Worm (Caenorhabditis elegans) whole organism, late embryonic: ENCODE measurements around the gene inso-1.
A peak's percentile ranks its signal among the peaks of the same experiment; 100 is the strongest.

Source experiments
- C08G9.2 ChIP-seq: sonication (generic microtip); optimal IDR thresholded peaks from 2 replicates; lab custom pipeline; 2016; ENCODE audit warnings: mild to moderate bottlenecking, missing genetic modification characterization, moderate library complexity, missing compliant biosample characterization
- F13H6.1 ChIP-seq: sonication (generic microtip); optimal IDR thresholded peaks from 2 replicates; lab custom pipeline; 2016; ENCODE audit warnings: missing genetic modification characterization, missing compliant biosample characterization
- K09A11.1 ChIP-seq: sonication (generic microtip); optimal IDR thresholded peaks from 2 replicates; lab custom pipeline; 2017; ENCODE audit warnings: antibody characterized with exemption, mild to moderate bottlenecking, missing genetic modification characterization, missing compliant biosample characterization; ENCODE audit not compliant: insufficient read depth
- T23F11.4 ChIP-seq: fragments of 200-800 bp; sonication (Bioruptor generic); optimal IDR thresholded peaks from 2 replicates; lab custom pipeline; 2018; ENCODE audit warnings: mild to moderate bottlenecking, missing genetic modification characterization, missing compliant biosample characterization
- ama-1 ChIP-seq: fragments of 150-350 bp; optimal IDR thresholded peaks from 2 replicates; lab custom pipeline; 2014
- ceh-24 ChIP-seq: sonication (generic microtip); optimal IDR thresholded peaks from 2 replicates; lab custom pipeline; 2016; ENCODE audit warnings: mild to moderate bottlenecking, missing genetic modification characterization, missing compliant biosample characterization
- ceh-45 ChIP-seq: fragments of 200-800 bp; sonication (Bioruptor generic); IDR thresholded peaks from 2 replicates; pipeline ENCODE4 v1.3.6; 2022; ENCODE audit warnings: missing genetic modification reagents, missing genetic modification characterization, missing compliant biosample characterization
- ceh-48 ChIP-seq: sonication (generic microtip); optimal IDR thresholded peaks from 2 replicates; lab custom pipeline; 2016; ENCODE audit warnings: missing genetic modification characterization, inconsistent platforms, missing compliant biosample characterization
- che-1 ChIP-seq: sonication (generic microtip); optimal IDR thresholded peaks from 2 replicates; lab custom pipeline; 2016; ENCODE audit warnings: mild to moderate bottlenecking, missing genetic modification characterization, missing compliant biosample characterization
- dve-1 ChIP-seq: sonication (generic microtip); optimal IDR thresholded peaks from 2 replicates; lab custom pipeline; 2017; ENCODE audit warnings: antibody characterized with exemption, mild to moderate bottlenecking, missing genetic modification characterization, missing compliant biosample characterization
- elt-2 ChIP-seq: sonication (generic microtip); optimal IDR thresholded peaks from 2 replicates; lab custom pipeline; 2016; ENCODE audit warnings: missing genetic modification reagents, missing genetic modification characterization, missing compliant biosample characterization
- ets-4 ChIP-seq: sonication (generic microtip); optimal IDR thresholded peaks from 2 replicates; lab custom pipeline; 2016; ENCODE audit warnings: missing genetic modification characterization, missing compliant biosample characterization
- fkh-10 ChIP-seq: fragments of 150-350 bp; optimal IDR thresholded peaks from 2 replicates; lab custom pipeline; 2014; ENCODE audit warnings: missing biosample characterization, missing genetic modification reagents, missing genetic modification characterization
- fkh-6 ChIP-seq: sonication (generic microtip); optimal IDR thresholded peaks from 2 replicates; lab custom pipeline; 2016; ENCODE audit warnings: missing genetic modification characterization, missing compliant biosample characterization
- hlh-15 ChIP-seq: sonication (generic microtip); optimal IDR thresholded peaks from 2 replicates; lab custom pipeline; 2016; ENCODE audit warnings: missing genetic modification characterization, missing compliant biosample characterization
- hlh-6 ChIP-seq: sonication (generic microtip); optimal IDR thresholded peaks from 2 replicates; lab custom pipeline; 2016; ENCODE audit warnings: missing genotype, missing genetic modification characterization, missing compliant biosample characterization
- lim-6 ChIP-seq: sonication (generic microtip); optimal IDR thresholded peaks from 2 replicates; lab custom pipeline; 2016; ENCODE audit warnings: missing genetic modification characterization, missing compliant biosample characterization
- madf-2 ChIP-seq: sonication (generic microtip); optimal IDR thresholded peaks from 2 replicates; lab custom pipeline; 2017; ENCODE audit warnings: missing genetic modification characterization, missing compliant biosample characterization
- nfya-1 ChIP-seq: sonication (generic microtip); optimal IDR thresholded peaks from 2 replicates; lab custom pipeline; 2017; ENCODE audit warnings: missing genetic modification characterization, mild to moderate bottlenecking, missing compliant biosample characterization, antibody characterized with exemption, moderate library complexity
- nhr-232 ChIP-seq: sonication (generic microtip); optimal IDR thresholded peaks from 2 replicates; lab custom pipeline; 2016; ENCODE audit warnings: missing genetic modification characterization, missing compliant biosample characterization
- npax-4 ChIP-seq: sonication (generic microtip); optimal IDR thresholded peaks from 2 replicates; lab custom pipeline; 2016; ENCODE audit warnings: missing genetic modification characterization, missing compliant biosample characterization
- pha-4 ChIP-seq: fragments of 150-350 bp; optimal IDR thresholded peaks from 2 replicates; lab custom pipeline; 2018; ENCODE audit warnings: missing biosample characterization, missing genetic modification reagents, missing genetic modification characterization
- sox-2 ChIP-seq: fragments of 200-800 bp; sonication (Bioruptor generic); IDR thresholded peaks from 2 replicates; pipeline ENCODE4 v1.3.6; 2022; ENCODE audit warnings: missing genetic modification reagents, missing genetic modification characterization, missing compliant biosample characterization
- sox-4 ChIP-seq: sonication (generic microtip); optimal IDR thresholded peaks from 2 replicates; lab custom pipeline; 2017; ENCODE audit warnings: mild to moderate bottlenecking, missing genetic modification characterization, inconsistent platforms, missing compliant biosample characterization
- tbx-7 ChIP-seq: sonication (generic microtip); optimal IDR thresholded peaks from 2 replicates; lab custom pipeline; 2016; ENCODE audit warnings: missing genotype, missing genetic modification characterization, missing compliant biosample characterization
- ttx-3 ChIP-seq: sonication (generic microtip); optimal IDR thresholded peaks from 2 replicates; lab custom pipeline; 2016; ENCODE audit warnings: missing genetic modification reagents, missing genetic modification characterization, missing compliant biosample characterization
- unc-3 ChIP-seq, 2 experiments: fragments of 200-800 bp in 1 of 2; sonication (Bioruptor generic) in 1 of 2; sonication (generic microtip) in 1 of 2; conservative IDR thresholded peaks in 1 of 2; optimal IDR thresholded peaks in 1 of 2; 2 replicates each; pipeline versions ENCODE4 v1.3.6 to Lab custom; 2016 to 2022; ENCODE audit warnings: missing compliant biosample characterization in 2 of 2, missing genetic modification characterization in 2 of 2, missing genetic modification reagents in 1 of 2
- unc-42 ChIP-seq: sonication (generic microtip); optimal IDR thresholded peaks from 2 replicates; lab custom pipeline; 2016; ENCODE audit warnings: missing genotype, missing genetic modification characterization, missing compliant biosample characterization
- unc-55 ChIP-seq: sonication (generic microtip); optimal IDR thresholded peaks from 2 replicates; lab custom pipeline; 2017; ENCODE audit warnings: missing biosample characterization, missing genetic modification reagents, missing genetic modification characterization
- zip-5 ChIP-seq: sonication (generic microtip); optimal IDR thresholded peaks from 2 replicates; lab custom pipeline; 2016; ENCODE audit warnings: missing genetic modification characterization, missing compliant biosample characterization
- ztf-16 ChIP-seq: sonication (generic microtip); optimal IDR thresholded peaks from 2 replicates; lab custom pipeline; 2017; ENCODE audit warnings: missing genetic modification characterization, missing compliant biosample characterization

Gene inso-1

ce11 chrX:1299849-1300248 lies at the start of gene inso-1:
Gene inso-1 (plus strand): TSS chrX:1300149.
- TF ChIP-seq ama-1 (no peak), fkh-6 (tag; lab: Kevin White, UChicago) (no peak), T23F11.4 (GFP tag; lab: Kevin White, UChicago) (no peak), ceh-48 (no peak)

DNA sequence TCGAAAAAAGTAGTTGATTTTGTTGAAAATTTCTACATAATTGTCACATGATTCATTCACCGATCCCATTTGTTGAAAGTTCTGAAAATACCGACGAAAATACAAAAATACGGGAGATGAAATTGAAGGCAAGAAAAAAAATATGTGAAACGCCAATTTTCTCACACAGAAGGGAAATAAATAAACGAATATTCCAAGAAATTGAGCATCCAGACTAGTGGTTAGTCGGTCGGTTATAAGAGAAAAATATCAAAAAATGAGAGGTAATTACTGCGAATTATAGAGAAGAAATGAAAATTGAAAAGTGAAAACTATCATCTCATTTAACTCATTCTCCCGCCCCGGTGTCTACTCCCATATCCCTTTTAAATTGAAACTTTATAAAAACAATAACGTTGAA lies 44.4 kb upstream of the inso-1 start, which contains the start of gene npr-11:
TSS of gene npr-11 (minus strand) at position 101 of the 400 bp plus-strand sequence.
- TF ChIP-seq dve-1 (tag; lab: Kevin White, UChicago), result no peak
- TF ChIP-seq T23F11.4 (GFP tag; lab: Kevin White, UChicago), result no peak
- TF ChIP-seq tbx-7 (tag; lab: Kevin White, UChicago), result no peak
- TF ChIP-seq hlh-15 (tag; lab: Kevin White, UChicago), result no peak
- TF ChIP-seq, all 69 proteins: peak for 0

DNA sequence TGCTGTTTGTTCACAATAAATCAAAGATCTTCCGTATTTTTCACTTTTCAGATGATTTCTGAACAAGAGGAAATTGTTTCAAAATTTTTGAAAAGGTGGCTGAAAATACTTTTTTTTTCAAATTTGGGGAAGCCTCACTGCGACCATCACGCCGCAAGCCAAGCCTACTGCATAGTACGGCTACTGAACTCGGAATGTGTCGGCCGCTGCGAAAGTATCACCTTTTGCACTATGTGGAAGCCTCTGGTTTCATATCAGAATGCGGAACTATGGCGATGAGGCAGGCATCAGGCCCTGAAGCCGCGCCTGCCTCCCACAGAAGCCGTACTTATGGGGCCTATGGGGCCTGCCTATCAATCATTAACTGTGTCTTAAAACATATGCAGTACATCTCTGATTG lies 42.3 kb upstream of the inso-1 start:
- TF ChIP-seq unc-3 (GFP tag; conservative IDR thresholded peaks at IDR 0.05; lab: Robert Waterston, UW) (no peak), unc-3 (tag; optimal IDR thresholded peaks at IDR 0.05; lab: Kevin White, UChicago) (no peak), lim-6 (tag; lab: Kevin White, UChicago) (no peak), sox-4 (tag; lab: Kevin White, UChicago) (no peak), ceh-24 (no peak), ztf-16 (no peak), ttx-3 (no peak), ets-4 (tag; lab: Kevin White, UChicago) (no peak), F13H6.1 (tag; lab: Kevin White, UChicago) (no peak), madf-2 (tag; lab: Kevin White, UChicago) (no peak), zip-5 (tag; lab: Kevin White, UChicago) (no peak), hlh-6 (tag; lab: Kevin White, UChicago) (no peak), C08G9.2 (tag; lab: Kevin White, UChicago) (no peak)

DNA sequence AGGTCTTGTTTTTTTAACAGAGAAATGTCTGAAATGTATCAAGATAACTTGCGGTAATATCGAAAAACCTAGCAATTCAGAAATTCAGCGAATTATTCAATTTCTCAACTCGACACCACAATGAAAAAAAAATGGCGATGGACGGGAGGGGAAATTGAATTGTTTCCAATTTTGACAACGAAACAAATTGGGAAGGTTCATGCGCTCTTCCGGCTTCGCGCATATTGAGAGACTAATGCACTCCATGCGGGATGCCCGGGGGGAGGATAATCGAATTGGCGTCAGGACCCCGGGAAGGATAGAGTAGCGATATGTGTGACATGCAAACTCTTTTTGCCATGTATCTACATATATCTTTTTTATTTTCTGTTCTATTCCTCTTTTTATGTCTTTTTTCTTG lies 34.6 kb upstream of the inso-1 start:
- TF ChIP-seq unc-42, result peak; percentile 99
- no peak for TF ChIP-seq npax-4 (tag; lab: Kevin White, UChicago)
- TF ChIP-seq, all 69 proteins: peak for 1

ce11 chrX:1270598-1270997 lies 29.4 kb upstream of the inso-1 start, which contains the start of gene C25G6.1:
Gene C25G6.1 (plus strand): TSS chrX:1270898.
- no peak for TF ChIP-seq K09A11.1 (tag; lab: Kevin White, UChicago)
- TF ChIP-seq unc-3 (GFP tag; conservative IDR thresholded peaks at IDR 0.05; lab: Robert Waterston, UW), result no peak
- no peak for TF ChIP-seq unc-3 (tag; optimal IDR thresholded peaks at IDR 0.05; lab: Kevin White, UChicago)
- TF ChIP-seq sox-2, result no peak
- TF ChIP-seq ets-4 (tag; lab: Kevin White, UChicago), result no peak
- TF ChIP-seq nfya-1 (tag; lab: Kevin White, UChicago), result no peak
- no peak for TF ChIP-seq ceh-45 (GFP tag; lab: Robert Waterston, UW)
- no peak for TF ChIP-seq fkh-10 (GFP tag; lab: Kevin White, UChicago)

DNA sequence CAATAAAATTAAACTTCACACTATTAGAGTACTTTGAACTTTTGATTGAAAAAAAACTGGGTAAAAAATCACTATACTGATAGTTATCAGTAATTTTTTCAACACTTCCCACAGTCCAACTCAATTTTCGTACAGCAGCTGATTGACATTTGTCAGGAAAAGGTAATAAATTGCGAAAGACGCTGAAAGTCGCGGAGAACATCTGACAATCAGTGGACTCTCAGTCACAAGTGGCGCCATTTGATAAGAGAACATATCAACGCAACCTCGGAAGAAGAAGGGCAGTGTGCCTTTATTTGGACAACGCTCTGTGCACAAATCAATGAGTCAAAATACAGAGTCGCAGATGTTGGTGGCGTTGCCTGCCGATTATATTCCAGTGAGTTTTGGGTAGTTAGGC lies 27.4 kb upstream of the inso-1 start, which contains the start of gene C52B11.5:
TSS of gene C52B11.5 (plus strand) at position 250 of the 400 bp plus-strand sequence.
- no peak for TF ChIP-seq zip-5 (tag; lab: Kevin White, UChicago)
- peak; percentile 22 for TF ChIP-seq elt-2 (tag; lab: Kevin White, UChicago)

DNA sequence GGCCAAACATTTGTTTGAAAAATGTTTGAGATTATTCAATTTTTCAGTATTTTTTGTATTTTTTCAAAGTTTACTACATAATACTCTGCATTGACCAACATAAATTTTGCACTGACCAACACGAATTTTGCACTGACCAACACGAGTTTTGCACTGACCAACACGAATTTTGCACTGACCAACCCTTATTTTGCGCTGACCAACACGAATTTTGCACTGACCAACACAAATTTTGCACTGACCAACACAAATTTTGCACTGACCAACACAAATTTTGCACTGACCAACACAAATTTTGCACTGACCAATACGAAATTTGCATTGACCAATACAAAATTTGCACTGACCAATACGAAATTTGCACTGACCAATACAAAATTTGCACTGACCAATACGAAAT lies 7.1 kb upstream of the inso-1 start:
- TF ChIP-seq che-1 (tag; lab: Kevin White, UChicago) (no peak), hlh-6 (tag; lab: Kevin White, UChicago) (no peak), sox-2 (no peak), nhr-232 (tag; lab: Kevin White, UChicago) (no peak), unc-55 (GFP tag; lab: Kevin White, UChicago) (no peak), pha-4 (tag; lab: Kevin White, UChicago) (no peak)
- TF ChIP-seq, all 69 proteins: peak for 0
